Worm (Caenorhabditis elegans): ENCODE measurements around the gene oac-42.
"Not testable (repeated sequence)": the region's sequence is repeated elsewhere in the genome, so short reads cannot be mapped to it uniquely, and the experiment has no call there.

Gene oac-42

DNA sequence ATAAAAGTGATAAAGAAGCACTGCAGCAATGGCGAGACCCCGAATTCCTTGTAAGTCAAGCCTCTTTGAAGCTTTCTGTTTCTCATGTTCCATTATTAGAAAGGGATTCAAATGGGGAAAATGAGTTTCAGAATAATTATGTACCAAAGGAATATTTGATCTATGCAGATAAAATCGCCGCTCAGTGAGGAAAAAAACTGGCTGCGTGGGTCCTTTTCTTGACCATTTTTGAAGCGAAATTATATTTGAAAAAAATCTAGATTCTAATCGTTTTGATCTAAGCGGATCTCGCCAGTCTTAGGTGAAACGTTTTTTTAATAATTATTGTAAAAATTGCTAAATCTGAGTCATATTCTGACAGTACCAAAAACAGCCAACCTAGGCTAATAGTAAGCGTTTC, at the start of gene oac-42:
Gene oac-42 (minus strand): TSS at position 101 of the 400 bp plus-strand sequence.
- TF ChIP-seq Y48G9A.11 (GFP tag; IDR thresholded peaks at IDR 0.05) = no peak
- no peak for TF ChIP-seq daf-12 (tag; optimal IDR thresholded peaks at IDR 0.05)
- peak in 1 of 2 experiments; percentile 57 for TF ChIP-seq unc-62 (GFP tag; optimal IDR thresholded peaks at IDR 0.05 in 1 of 2)
- no peak for TF ChIP-seq unc-62 (tag; optimal IDR thresholded peaks at IDR 0.05)
- no peak for TF ChIP-seq ceh-82 (tag; optimal IDR thresholded peaks at IDR 0.05)

- no peak for TF ChIP-seq F26F4.8 (GFP tag; conservative IDR thresholded peaks at IDR 0.05)
- TF ChIP-seq madf-5 (GFP tag; IDR thresholded peaks at IDR 0.05) = no peak
- TF ChIP-seq egl-27 (tag; optimal IDR thresholded peaks at IDR 0.05) = no peak
- TF ChIP-seq lsy-2 (tag; optimal IDR thresholded peaks at IDR 0.05) = no peak
- no peak for TF ChIP-seq php-3 (GFP tag; IDR thresholded peaks at IDR 0.05)
- no peak for TF ChIP-seq daf-12 (tag; optimal IDR thresholded peaks at IDR 0.05)
- no peak for TF ChIP-seq saeg-2 (GFP tag; IDR thresholded peaks at IDR 0.05)
- TF ChIP-seq nhr-10 (tag; optimal IDR thresholded peaks at IDR 0.05) = no peak
- no peak for TF ChIP-seq unc-130 (GFP tag; optimal IDR thresholded peaks at IDR 0.05)
- no peak for TF ChIP-seq rbr-2 (tag; optimal IDR thresholded peaks at IDR 0.05)
- TF ChIP-seq nhr-102 (tag; optimal IDR thresholded peaks at IDR 0.05) = no peak
These were observed 47.8 kb upstream of the oac-42 start, which contains the start of gene srw-26 for ce11 chrV:15932390-15932789. TSS of gene srw-26 (minus strand) at chrV:15932490.

DNA sequence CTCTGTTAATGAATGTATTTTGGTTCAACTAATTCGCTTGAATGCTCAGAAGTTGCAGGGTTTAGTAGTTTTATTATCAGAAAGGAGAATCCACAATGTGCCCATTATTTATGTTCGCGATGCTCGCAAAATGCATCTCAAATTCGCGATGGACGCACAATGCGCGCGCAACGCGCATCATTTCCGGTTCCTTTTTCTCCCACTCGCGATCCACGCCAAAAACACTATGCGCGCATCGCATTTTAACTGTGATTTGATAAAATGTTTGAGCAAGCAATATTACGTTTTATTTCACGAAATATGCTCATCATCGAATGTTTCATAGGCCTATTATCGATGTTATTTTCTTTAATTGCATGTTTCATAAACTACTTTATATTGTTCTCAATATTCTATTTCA, 45.3 kb upstream of the oac-42 start, which contains the start of gene srbc-77:
Gene srbc-77 (plus strand): TSS at position 301 of the 400 bp plus-strand sequence.
- TF ChIP-seq ZK546.5, ztf-7, nhr-11 (tag; optimal IDR thresholded peaks at IDR 0.05): not testable (repeated sequence)

- TF ChIP-seq duxl-1 (tag; optimal IDR thresholded peaks at IDR 0.05; ENCODE audit: poor library complexity) (no peak), hlh-30 (tag; optimal IDR thresholded peaks at IDR 0.05; ENCODE audit: insufficient read depth) (no peak), F44E2.7 (GFP tag; IDR thresholded peaks at IDR 0.05) (no peak), unc-39 (tag; optimal IDR thresholded peaks at IDR 0.05) (no peak), F10B5.3 (tag; optimal IDR thresholded peaks at IDR 0.05) (no peak), nhr-102 (tag; optimal IDR thresholded peaks at IDR 0.05) (no peak), lim-7 (GFP tag; IDR thresholded peaks at IDR 0.05) (no peak), attf-4 (tag; optimal IDR thresholded peaks at IDR 0.05) (no peak), ceh-32 (tag; optimal IDR thresholded peaks at IDR 0.05; ENCODE audit: poor library complexity) (no peak), zip-11 (GFP tag; IDR thresholded peaks at IDR 0.05) (no peak), ceh-44 (GFP tag; IDR thresholded peaks at IDR 0.05) (no peak), daf-19 (GFP tag; conservative IDR thresholded peaks at IDR 0.05) (no peak), fkh-10 (GFP tag; optimal IDR thresholded peaks at IDR 0.05) (no peak)
These were observed 43.7 kb upstream of the oac-42 start, which contains the start of gene pzf-1 for ce11 chrV:15928325-15928724. TSS of gene pzf-1 (minus strand) at chrV:15928425.

DNA sequence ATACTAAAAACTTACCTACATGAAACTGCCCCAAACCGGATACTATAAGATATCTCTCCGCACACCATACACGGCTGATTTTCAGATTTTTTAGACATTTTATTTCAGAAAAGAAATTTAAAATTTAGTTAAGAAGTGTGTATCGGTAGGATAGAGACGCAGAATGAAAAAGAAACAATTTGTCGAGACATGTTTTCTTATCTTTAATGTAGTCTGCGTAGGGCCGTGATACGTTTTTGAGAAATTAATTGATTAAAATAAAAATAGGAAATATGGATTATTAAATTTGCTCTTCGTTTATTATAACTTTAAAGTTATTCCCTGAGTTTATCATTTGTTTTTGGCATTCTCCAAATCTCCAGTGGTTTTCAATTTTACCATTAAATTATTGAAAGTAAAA, 39.7 kb upstream of the oac-42 start, which contains the start of gene nhr-108:
Gene nhr-108 (minus strand): TSS at position 166 of the 400 bp plus-strand sequence.
- TF ChIP-seq zip-2 (tag; optimal IDR thresholded peaks at IDR 0.05) (no peak), zip-11 (GFP tag; IDR thresholded peaks at IDR 0.05) (no peak), D1046.2 (GFP tag; IDR thresholded peaks at IDR 0.05) (no peak), ama-1 (optimal IDR thresholded peaks at IDR 0.05) (no peak), ceh-20 (GFP tag; IDR thresholded peaks at IDR 0.05) (no peak), mdl-1 (tag; optimal IDR thresholded peaks at IDR 0.05) (no peak), Y105C5A.15 (GFP tag; IDR thresholded peaks at IDR 0.05) (no peak), nhr-77 (tag; optimal IDR thresholded peaks at IDR 0.05) (peak; percentile 68), nhr-28 (tag; optimal IDR thresholded peaks at IDR 0.05) (peak; percentile 87), tra-1 (GFP tag; IDR thresholded peaks at IDR 0.05) (no peak), rbr-2 (tag; optimal IDR thresholded peaks at IDR 0.05) (no peak), lim-7 (GFP tag; IDR thresholded peaks at IDR 0.05) (no peak), Y5F2A.4 (GFP tag; optimal IDR thresholded peaks at IDR 0.05) (no peak), mxl-2 (GFP tag; conservative IDR thresholded peaks at IDR 0.05) (no peak), F37D6.2 (tag; optimal IDR thresholded peaks at IDR 0.05) (no peak), daf-16 (GFP tag; optimal IDR thresholded peaks at IDR 0.05) (no peak), daf-16 (tag; optimal IDR thresholded peaks at IDR 0.05) (peak; percentile 39), saeg-2 (GFP tag; IDR thresholded peaks at IDR 0.05) (no peak), spr-3 (GFP tag; optimal IDR thresholded peaks at IDR 0.05) (no peak), Y75B8A.6 (GFP tag; IDR thresholded peaks at IDR 0.05) (no peak), hlh-30 (tag; optimal IDR thresholded peaks at IDR 0.05; ENCODE audit: insufficient read depth) (no peak)
